Worm (Caenorhabditis elegans): ENCODE data around the gene cdh-8.

Gene cdh-8

DNA sequence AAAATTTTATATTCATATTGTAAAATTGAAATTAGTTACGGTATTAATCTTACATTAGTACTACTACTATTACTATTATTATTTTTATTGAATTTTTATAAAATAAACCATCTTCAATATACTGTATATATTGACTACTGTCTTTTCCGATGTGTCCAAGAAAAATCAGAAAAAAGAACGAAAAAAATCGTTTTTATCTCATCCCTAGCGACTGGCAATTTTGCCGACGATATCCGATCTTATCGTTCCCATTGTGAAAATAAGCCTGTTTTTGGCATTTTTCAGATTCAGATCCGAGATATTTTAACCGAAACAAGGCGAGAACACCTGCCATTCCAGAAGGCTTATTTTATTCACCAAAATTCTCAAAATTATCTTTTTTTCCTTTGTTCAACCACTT is 9.1 kb upstream of the cdh-8 start, which contains the start of gene F18F11.4:
Gene F18F11.4 (plus strand): TSS at position 301 of the 400 bp plus-strand sequence.
- TF ChIP-seq ceh-83 (GFP tag; optimal IDR thresholded peaks at IDR 0.05), result no peak
- no peak for TF ChIP-seq nhr-12 (tag; optimal IDR thresholded peaks at IDR 0.05)
- TF ChIP-seq unc-39 (tag; optimal IDR thresholded peaks at IDR 0.05), result no peak
- TF ChIP-seq lin-13 (tag; optimal IDR thresholded peaks at IDR 0.05), result no peak
- TF ChIP-seq pha-4 (tag; optimal IDR thresholded peaks at IDR 0.05), result no peak
- peak; percentile 50 for TF ChIP-seq elt-1 (tag; optimal IDR thresholded peaks at IDR 0.05; ENCODE audit: borderline replicate concordance, insufficient read depth)

DNA sequence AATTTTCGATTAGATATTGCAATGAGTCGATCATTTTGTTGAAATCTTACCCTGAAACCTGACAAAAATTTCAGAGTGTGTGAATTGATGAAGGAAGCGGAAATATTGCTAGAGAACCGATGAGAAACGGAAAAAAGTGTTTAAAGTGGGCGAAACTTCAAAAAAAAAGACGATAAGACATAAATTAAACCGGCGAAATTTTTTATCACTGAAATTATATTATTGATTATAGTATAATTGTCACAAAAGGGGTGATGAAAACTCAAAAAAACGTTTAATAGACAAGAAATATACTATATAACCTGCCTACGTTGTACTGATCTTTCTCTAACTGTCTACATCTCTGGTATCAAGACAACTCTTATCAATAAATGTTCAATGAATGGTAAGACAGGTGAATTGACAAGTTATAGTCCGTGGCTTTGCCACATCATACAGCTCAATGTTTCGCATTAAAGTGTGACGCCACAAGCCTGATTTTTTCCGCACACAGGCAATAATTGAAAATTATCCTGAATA is 2.4 kb upstream of the cdh-8 start, which contains the start of gene pxmp-4:
Gene pxmp-4 (minus strand): TSS at position 51 of the 519 bp plus-strand sequence.
- no peak for TF ChIP-seq mep-1 (tag; optimal IDR thresholded peaks at IDR 0.05)
- TF ChIP-seq bed-3 (GFP tag; optimal IDR thresholded peaks at IDR 0.05), result no peak
- no peak for TF ChIP-seq sem-2 (GFP tag; optimal IDR thresholded peaks at IDR 0.05)
- no peak for TF ChIP-seq ham-2 (GFP tag; optimal IDR thresholded peaks at IDR 0.05)
- TF ChIP-seq flh-1 (GFP tag; optimal IDR thresholded peaks at IDR 0.05), result no peak
- TF ChIP-seq M03D4.4 (tag; optimal IDR thresholded peaks at IDR 0.05), result no peak
- TF ChIP-seq lsy-2 (tag; optimal IDR thresholded peaks at IDR 0.05), result no peak
- TF ChIP-seq nhr-2 (tag; optimal IDR thresholded peaks at IDR 0.05), result no peak
- no peak for TF ChIP-seq elt-3 (tag; optimal IDR thresholded peaks at IDR 0.05)
- no peak for TF ChIP-seq nhr-28 (tag; optimal IDR thresholded peaks at IDR 0.05)
- TF ChIP-seq unc-62 (GFP tag; optimal IDR thresholded peaks at IDR 0.05), result no peak
- TF ChIP-seq unc-120 (tag; optimal IDR thresholded peaks at IDR 0.05; ENCODE audit: poor library complexity, severe bottlenecking), result no peak
- TF ChIP-seq nhr-237 (tag; optimal IDR thresholded peaks at IDR 0.05), result no peak
- TF ChIP-seq blmp-1 (tag; optimal IDR thresholded peaks at IDR 0.05), result no peak
- TF ChIP-seq unc-39 (tag; optimal IDR thresholded peaks at IDR 0.05), result no peak
- no peak for TF ChIP-seq cnd-1 (tag; optimal IDR thresholded peaks at IDR 0.05)

DNA sequence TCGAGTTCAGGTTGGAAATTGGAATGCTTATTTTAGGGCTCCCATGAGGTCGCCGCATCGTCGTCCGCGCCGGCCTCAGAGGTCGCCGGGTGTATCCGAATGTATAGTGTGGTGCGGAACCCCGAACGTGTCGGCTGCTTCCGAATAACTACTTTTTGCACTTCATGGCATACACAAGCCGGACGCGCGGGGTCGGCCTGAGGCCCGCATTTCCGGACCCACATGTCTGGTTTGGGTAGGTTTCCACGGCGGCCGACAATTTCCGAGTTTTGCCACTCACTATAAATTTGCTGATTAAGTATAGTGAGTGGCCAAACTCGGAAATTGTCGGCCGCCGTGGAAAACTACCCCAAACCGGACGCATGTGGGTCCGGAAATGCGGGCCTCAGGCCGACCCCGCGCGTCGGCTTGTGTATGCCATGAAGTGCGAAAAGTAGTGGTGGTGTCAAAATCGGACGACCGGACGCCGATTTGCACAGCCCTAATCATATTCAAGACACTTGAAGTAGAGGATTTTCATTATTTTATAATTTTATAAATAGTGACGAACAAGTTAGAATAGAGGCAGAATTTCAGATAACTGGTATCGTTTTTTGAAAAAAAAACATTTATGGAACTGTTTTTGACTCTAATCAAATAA is 1.3 kb upstream of the cdh-8 start:
- TF ChIP-seq lin-32 (GFP tag; optimal IDR thresholded peaks at IDR 0.05) (no peak), unc-120 (tag; optimal IDR thresholded peaks at IDR 0.05; ENCODE audit: poor library complexity, severe bottlenecking) (no peak), sptf-1 (tag; optimal IDR thresholded peaks at IDR 0.05) (no peak), ceh-83 (GFP tag; optimal IDR thresholded peaks at IDR 0.05) (no peak), ztf-11 (tag; optimal IDR thresholded peaks at IDR 0.05) (no peak), nhr-76 (tag; optimal IDR thresholded peaks at IDR 0.05) (no peak), ham-2 (GFP tag; optimal IDR thresholded peaks at IDR 0.05) (no peak), hlh-1 (tag; optimal IDR thresholded peaks at IDR 0.05) (no peak), sem-2 (GFP tag; optimal IDR thresholded peaks at IDR 0.05) (no peak)

DNA sequence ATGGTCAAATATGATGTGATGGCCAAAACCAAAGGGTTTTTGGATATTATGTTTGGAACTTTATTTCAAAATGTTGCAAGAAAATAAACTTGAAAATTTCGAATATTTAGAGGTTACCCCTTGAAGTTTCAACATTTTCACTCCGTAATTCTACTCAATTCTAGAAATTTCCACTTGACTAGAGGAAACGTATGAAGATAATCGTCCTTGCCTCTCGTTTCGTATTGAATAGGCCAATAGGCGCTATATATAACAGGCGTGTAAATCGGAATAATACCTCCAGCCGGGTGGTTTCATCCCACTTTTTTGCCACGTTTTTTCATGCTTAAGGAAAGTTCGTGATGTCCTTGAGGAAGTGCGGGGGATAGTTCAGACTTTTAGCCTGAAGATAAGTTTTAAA is 3.7 kb downstream of the cdh-8 start:
- TF ChIP-seq mab-5 (tag; optimal IDR thresholded peaks at IDR 0.05) (no peak), sem-2 (GFP tag; optimal IDR thresholded peaks at IDR 0.05) (no peak), sptf-1 (tag; optimal IDR thresholded peaks at IDR 0.05) (no peak), mls-2 (tag; optimal IDR thresholded peaks at IDR 0.05) (no peak), zip-8 (tag; optimal IDR thresholded peaks at IDR 0.05) (no peak), nhr-237 (tag; optimal IDR thresholded peaks at IDR 0.05) (no peak), ham-2 (GFP tag; optimal IDR thresholded peaks at IDR 0.05) (no peak), nhr-2 (tag; optimal IDR thresholded peaks at IDR 0.05) (no peak), mep-1 (tag; optimal IDR thresholded peaks at IDR 0.05) (no peak), nhr-76 (tag; optimal IDR thresholded peaks at IDR 0.05) (no peak), unc-62 (GFP tag; optimal IDR thresholded peaks at IDR 0.05) (no peak), ceh-43 (GFP tag; optimal IDR thresholded peaks at IDR 0.05) (no peak), cnd-1 (tag; optimal IDR thresholded peaks at IDR 0.05) (no peak), flh-1 (GFP tag; optimal IDR thresholded peaks at IDR 0.05) (no peak), ceh-83 (GFP tag; optimal IDR thresholded peaks at IDR 0.05) (no peak), unc-39 (tag; optimal IDR thresholded peaks at IDR 0.05) (no peak), hlh-1 (tag; optimal IDR thresholded peaks at IDR 0.05) (no peak), lsy-2 (tag; optimal IDR thresholded peaks at IDR 0.05) (no peak), elt-1 (tag; optimal IDR thresholded peaks at IDR 0.05; ENCODE audit: borderline replicate concordance, insufficient read depth) (no peak)

DNA sequence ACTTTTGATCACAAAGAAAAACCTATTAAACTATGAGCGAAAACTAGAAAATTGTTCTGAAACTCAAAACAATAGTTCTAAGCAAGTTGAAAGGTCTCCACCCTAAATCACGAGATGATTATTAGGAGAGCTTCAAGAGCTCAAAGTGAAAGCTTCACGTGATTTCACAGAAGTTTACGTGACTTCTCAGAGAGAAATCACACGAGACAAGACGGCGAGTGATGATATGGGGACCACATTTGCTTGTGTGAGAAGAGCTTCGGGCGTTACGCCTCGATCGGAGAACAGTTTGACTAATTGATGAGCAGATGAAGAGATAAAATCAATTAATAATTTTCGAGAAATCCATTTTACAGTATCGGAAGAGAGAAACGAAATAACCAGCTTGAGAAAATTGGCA is 25.4 kb downstream of the cdh-8 start:
- TF ChIP-seq unc-39 (tag; optimal IDR thresholded peaks at IDR 0.05) (no peak), elt-1 (tag; optimal IDR thresholded peaks at IDR 0.05; ENCODE audit: borderline replicate concordance, insufficient read depth) (no peak), zip-8 (tag; optimal IDR thresholded peaks at IDR 0.05) (no peak), mab-5 (tag; optimal IDR thresholded peaks at IDR 0.05) (no peak), ceh-39 (tag; optimal IDR thresholded peaks at IDR 0.05) (no peak), bed-3 (GFP tag; optimal IDR thresholded peaks at IDR 0.05) (no peak), ceh-83 (GFP tag; optimal IDR thresholded peaks at IDR 0.05) (no peak), sptf-1 (tag; optimal IDR thresholded peaks at IDR 0.05) (no peak), sem-2 (GFP tag; optimal IDR thresholded peaks at IDR 0.05) (no peak), lin-32 (GFP tag; optimal IDR thresholded peaks at IDR 0.05) (no peak), cnd-1 (tag; optimal IDR thresholded peaks at IDR 0.05) (no peak), tbx-8 (GFP tag; optimal IDR thresholded peaks at IDR 0.05) (no peak), ham-2 (GFP tag; optimal IDR thresholded peaks at IDR 0.05) (no peak), nhr-28 (tag; optimal IDR thresholded peaks at IDR 0.05) (no peak), nhr-76 (tag; optimal IDR thresholded peaks at IDR 0.05) (no peak)
